Fruit fly (Drosophila melanogaster): Measurements from ENCODE around the gene CG10237.

CG10237 gene

DNA sequence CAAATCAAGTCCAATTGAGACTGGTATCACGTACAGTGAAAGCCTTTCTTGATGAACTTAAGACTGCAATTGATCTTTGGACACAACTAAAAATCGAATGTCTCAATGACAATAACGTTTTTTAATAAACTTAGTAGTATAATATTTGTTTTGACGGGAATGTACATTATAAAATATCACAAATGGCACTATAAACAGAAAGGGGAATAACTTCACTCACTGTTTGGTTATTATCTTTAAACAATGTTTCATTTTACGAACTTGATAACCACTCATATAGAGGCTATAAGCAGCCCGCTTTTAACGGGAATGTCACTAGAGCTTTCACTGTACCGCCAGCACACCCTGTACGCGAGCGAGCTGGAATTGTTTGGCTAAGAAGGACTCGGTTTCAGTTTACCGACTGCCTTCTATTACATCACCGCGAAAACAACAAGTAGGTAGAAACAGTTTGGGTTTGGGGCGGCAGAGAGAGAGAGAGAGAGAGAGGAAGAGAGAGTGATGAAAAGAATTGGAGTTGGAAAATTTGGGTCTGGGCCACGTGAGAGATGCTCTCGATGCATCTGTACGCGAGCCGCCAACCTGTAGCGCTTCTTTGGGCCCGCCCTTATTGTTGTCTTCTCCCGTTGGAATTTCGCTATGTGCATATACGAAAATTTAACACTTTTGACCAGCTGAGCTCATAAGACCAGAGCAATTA lies 44.8 kb downstream of the CG10237 start (continued):
- TF ChIP-seq CG8359 (GFP tag; optimal IDR thresholded peaks at IDR 0.05; ENCODE audit: borderline replicate concordance): no peak
- TF ChIP-seq cas (GFP tag; IDR thresholded peaks at IDR 0.05): no peak
- TF ChIP-seq CG1024 (GFP tag; IDR thresholded peaks at IDR 0.05): no peak
- no peak for TF ChIP-seq CG11093 (GFP tag; IDR thresholded peaks at IDR 0.05)
- TF ChIP-seq Max (GFP tag; optimal IDR thresholded peaks at IDR 0.05): no peak
- no peak for TF ChIP-seq CG2202 (tag; optimal IDR thresholded peaks at IDR 0.05)
- peak; percentile 39 for TF ChIP-seq lilli (GFP tag; optimal IDR thresholded peaks at IDR 0.05)
- no peak for TF ChIP-seq da (GFP tag; optimal IDR thresholded peaks at IDR 0.05)
- TF ChIP-seq CG13624 (GFP tag; optimal IDR thresholded peaks at IDR 0.05): no peak
- TF ChIP-seq sqz (GFP tag; optimal IDR thresholded peaks at IDR 0.05): no peak
- TF ChIP-seq zfh1 (GFP tag; IDR thresholded peaks at IDR 0.05): no peak
- no peak for TF ChIP-seq GATAe (GFP tag; conservative IDR thresholded peaks at IDR 0.05)
- peak; percentile 3 for TF ChIP-seq D19B (GFP tag; optimal IDR thresholded peaks at IDR 0.05)
- no peak for TF ChIP-seq CG10565 (GFP tag; optimal IDR thresholded peaks at IDR 0.05)
- TF ChIP-seq Side (GFP tag; optimal IDR thresholded peaks at IDR 0.05): no peak
- TF ChIP-seq CG12942 (GFP tag; optimal IDR thresholded peaks at IDR 0.05): no peak
- no peak for TF ChIP-seq Hr3 (GFP tag; optimal IDR thresholded peaks at IDR 0.05)
- TF ChIP-seq Hmr (GFP tag; optimal IDR thresholded peaks at IDR 0.05): peak; percentile 49
- TF ChIP-seq ac (GFP tag; optimal IDR thresholded peaks at IDR 0.05): no peak
- TF ChIP-seq CG2199 (GFP tag; IDR thresholded peaks at IDR 0.05): no peak
- peak; percentile 83 for TF ChIP-seq grau (tag; optimal IDR thresholded peaks at IDR 0.05)
- peak; percentile 11 for TF ChIP-seq CG12769 (tag; optimal IDR thresholded peaks at IDR 0.05)
- no peak for TF ChIP-seq CG1529 (GFP tag; optimal IDR thresholded peaks at IDR 0.05)
- no peak for TF ChIP-seq CG2129 (GFP tag; IDR thresholded peaks at IDR 0.05; ENCODE audit: partially characterized antibody)
- TF ChIP-seq CG12299 (tag; optimal IDR thresholded peaks at IDR 0.05): no peak
- TF ChIP-seq CG18764 (GFP tag; optimal IDR thresholded peaks at IDR 0.05): no peak
- no peak for TF ChIP-seq chinmo (GFP tag; IDR thresholded peaks at IDR 0.05; ENCODE audit: partially characterized antibody)
- TF ChIP-seq chif (GFP tag; optimal IDR thresholded peaks at IDR 0.05): no peak
- TF ChIP-seq CG8388 (GFP tag; optimal IDR thresholded peaks at IDR 0.05): peak; percentile 12
- TF ChIP-seq tap (tag; optimal IDR thresholded peaks at IDR 0.05): peak; percentile 6
- TF ChIP-seq CG10654 (GFP tag; optimal IDR thresholded peaks at IDR 0.05): no peak
- TF ChIP-seq her (GFP tag; optimal IDR thresholded peaks at IDR 0.05): no peak
- TF ChIP-seq Taf1 (GFP tag; IDR thresholded peaks at IDR 0.05): no peak
- TF ChIP-seq CG17829 (tag; optimal IDR thresholded peaks at IDR 0.05): no peak
- no peak for TF ChIP-seq YL-1 (GFP tag; optimal IDR thresholded peaks at IDR 0.05)
- no peak for TF ChIP-seq MTF-1 (GFP tag; optimal IDR thresholded peaks at IDR 0.05; ENCODE audit: borderline replicate concordance)
- no peak for TF ChIP-seq cwo (GFP tag; optimal IDR thresholded peaks at IDR 0.05)
- no peak for TF ChIP-seq Sox100B (GFP tag; optimal IDR thresholded peaks at IDR 0.05)
- TF ChIP-seq CG16813 (GFP tag; IDR thresholded peaks at IDR 0.05; ENCODE audit: partially characterized antibody): no peak
- TF ChIP-seq Stat92E (GFP tag; optimal IDR thresholded peaks at IDR 0.05): no peak
- no peak for TF ChIP-seq CG32532 (GFP tag; IDR thresholded peaks at IDR 0.05)
- no peak for TF ChIP-seq CG4820 (GFP tag; optimal IDR thresholded peaks at IDR 0.05)
- TF ChIP-seq inv (GFP tag; IDR thresholded peaks at IDR 0.05; ENCODE audit: partially characterized antibody): no peak
- TF ChIP-seq CG14710 (tag; optimal IDR thresholded peaks at IDR 0.05): no peak
- no peak for TF ChIP-seq kay (GFP tag; optimal IDR thresholded peaks at IDR 0.05)
- no peak for TF ChIP-seq NC2β (GFP tag; optimal IDR thresholded peaks at IDR 0.05)
- TF ChIP-seq Lim3 (GFP tag; IDR thresholded peaks at IDR 0.05): no peak
- TF ChIP-seq CG10462 (GFP tag; optimal IDR thresholded peaks at IDR 0.05): no peak
- no peak for TF ChIP-seq CG6765 (GFP tag; optimal IDR thresholded peaks at IDR 0.05)
- TF ChIP-seq CG30431 (GFP tag; optimal IDR thresholded peaks at IDR 0.05): no peak
